Worm (Caenorhabditis elegans) whole organism, L4 larva: ENCODE results near the gene elo-6.

Experiments used
- D1046.2 ChIP-seq: fragments of 200-800 bp; sonication (Bioruptor generic); IDR thresholded peaks from 2 replicates; pipeline ENCODE4 v1.3.6; 2022; ENCODE audit warnings: missing genetic modification characterization, missing compliant biosample characterization
- F26F4.8 ChIP-seq: fragments of 200-800 bp; sonication (Bioruptor generic); conservative IDR thresholded peaks from 2 replicates; pipeline ENCODE4 v1.3.6; 2022; ENCODE audit warnings: missing genetic modification characterization, missing compliant biosample characterization
- R02D3.7 ChIP-seq: fragments of 150-350 bp; sonication (generic microtip); optimal IDR thresholded peaks from 3 replicates; lab custom pipeline; 2014; ENCODE audit warnings: missing biosample characterization, missing genetic modification characterization
- T20F7.1 ChIP-seq: fragments of 200-800 bp; sonication (Bioruptor generic); optimal IDR thresholded peaks from 2 replicates; lab custom pipeline; 2018; ENCODE audit warnings: mild to moderate bottlenecking, missing genetic modification characterization, missing compliant biosample characterization
- ZK337.2 ChIP-seq: fragments of 200-800 bp; sonication (Bioruptor generic); IDR thresholded peaks from 2 replicates; pipeline ENCODE4 v1.3.6; 2022; ENCODE audit warnings: missing genetic modification reagents, missing genetic modification characterization, missing compliant biosample characterization
- aha-1 ChIP-seq: fragments of 150-350 bp; peaks from one replicate; lab custom pipeline; 2014; ENCODE audit warnings: missing biosample characterization, missing genetic modification characterization
- attf-4 ChIP-seq: sonication (generic microtip); optimal IDR thresholded peaks from 3 replicates; lab custom pipeline; 2017; ENCODE audit warnings: missing biosample characterization, missing genetic modification characterization
- ceh-20 ChIP-seq: fragments of 200-800 bp; sonication (Bioruptor generic); IDR thresholded peaks from 2 replicates; pipeline ENCODE4 v1.3.6; 2022; ENCODE audit warnings: missing genetic modification reagents, missing genetic modification characterization, missing compliant biosample characterization
- ceh-82 ChIP-seq: sonication (generic microtip); optimal IDR thresholded peaks from 2 replicates; lab custom pipeline; 2017; ENCODE audit warnings: missing biosample characterization, missing genetic modification characterization
- ctbp-1 ChIP-seq: fragments of 200-800 bp; sonication (Bioruptor generic); IDR thresholded peaks from 2 replicates; pipeline ENCODE4 v1.3.6; 2022; ENCODE audit warnings: missing genetic modification reagents, missing genetic modification characterization, missing compliant biosample characterization
- daf-16 ChIP-seq, 3 experiments: sonication (generic microtip); optimal IDR thresholded peaks; 2 replicates each; lab custom pipeline; 2016 to 2017; ENCODE audit warnings: missing genetic modification characterization in 3 of 3, missing genetic modification reagents in 3 of 3, mild to moderate bottlenecking in 2 of 3, missing compliant biosample characterization in 2 of 3, missing biosample characterization in 1 of 3, moderate library complexity in 1 of 3
- dmd-6 ChIP-seq: fragments of 200-800 bp; sonication (Bioruptor generic); IDR thresholded peaks from 2 replicates; pipeline ENCODE4 v1.3.6; 2022; ENCODE audit warnings: missing genetic modification reagents, missing genetic modification characterization, missing compliant biosample characterization
- dve-1 ChIP-seq: sonication (generic microtip); optimal IDR thresholded peaks from 2 replicates; lab custom pipeline; 2017; ENCODE audit warnings: antibody characterized with exemption, mild to moderate bottlenecking, missing genetic modification characterization, missing compliant biosample characterization; ENCODE audit not compliant: insufficient read depth
- egl-27 ChIP-seq: sonication (generic microtip); optimal IDR thresholded peaks from 3 replicates; lab custom pipeline; 2017; ENCODE audit warnings: missing biosample characterization, missing genetic modification reagents, missing genetic modification characterization
- fos-1 ChIP-seq: fragments of 150-350 bp; optimal IDR thresholded peaks from 2 replicates; lab custom pipeline; 2014; ENCODE audit warnings: missing biosample characterization, missing genetic modification characterization
- hif-1 ChIP-seq, 2 experiments: sonication (generic microtip); optimal IDR thresholded peaks; 2 replicates each; lab custom pipeline; 2016 to 2017; ENCODE audit warnings: missing compliant biosample characterization in 2 of 2, missing genetic modification characterization in 2 of 2, missing genetic modification reagents in 2 of 2, missing genotype in 2 of 2, mild to moderate bottlenecking in 1 of 2
- hlh-11 ChIP-seq: fragments of 200-800 bp; sonication (Bioruptor generic); optimal IDR thresholded peaks from 2 replicates; lab custom pipeline; 2018; ENCODE audit warnings: mild to moderate bottlenecking, missing genetic modification characterization, missing compliant biosample characterization
- hlh-30 ChIP-seq: sonication (generic microtip); optimal IDR thresholded peaks from 2 replicates; lab custom pipeline; 2017; ENCODE audit warnings: antibody characterized with exemption, mild to moderate bottlenecking, missing genetic modification characterization, missing compliant biosample characterization; ENCODE audit not compliant: insufficient read depth
- jun-1 ChIP-seq: fragments of 150-350 bp; optimal IDR thresholded peaks from 2 replicates; lab custom pipeline; 2014; ENCODE audit warnings: missing biosample characterization, missing genetic modification reagents, missing genetic modification characterization
- lin-13 ChIP-seq: fragments of 150-350 bp; optimal IDR thresholded peaks from 2 replicates; lab custom pipeline; 2014; ENCODE audit warnings: missing biosample characterization, missing genetic modification reagents, missing genetic modification characterization
- lsy-2 ChIP-seq, 2 experiments: fragments of 150-350 bp in 1 of 2; sonication (generic microtip) in 1 of 2; optimal IDR thresholded peaks; 2 replicates each; lab custom pipeline; 2014 to 2017; ENCODE audit warnings: missing biosample characterization in 2 of 2, missing genetic modification characterization in 2 of 2
- mdl-1 ChIP-seq, 2 experiments: fragments of 150-350 bp in 1 of 2; sonication (generic microtip) in 1 of 2; optimal IDR thresholded peaks; 2 replicates each; lab custom pipeline; 2014 to 2017; ENCODE audit warnings: missing biosample characterization in 2 of 2, missing genetic modification characterization in 2 of 2
- mxl-3 ChIP-seq: fragments of 200-800 bp; sonication (Bioruptor generic); optimal IDR thresholded peaks from 2 replicates; lab custom pipeline; 2018; ENCODE audit warnings: mild to moderate bottlenecking, missing genetic modification characterization, missing compliant biosample characterization
- nhr-11 ChIP-seq: fragments of 150-350 bp; optimal IDR thresholded peaks from 2 replicates; lab custom pipeline; 2014; ENCODE audit warnings: missing biosample characterization, missing genetic modification characterization
- nhr-25 ChIP-seq: sonication (generic microtip); optimal IDR thresholded peaks from 2 replicates; lab custom pipeline; 2017; ENCODE audit warnings: missing genetic modification characterization, mild to moderate bottlenecking, missing compliant biosample characterization, antibody characterized with exemption, moderate library complexity, borderline replicate concordance; ENCODE audit not compliant: insufficient read depth
- nhr-28 ChIP-seq: fragments of 150-350 bp; optimal IDR thresholded peaks from 2 replicates; lab custom pipeline; 2014; ENCODE audit warnings: missing biosample characterization, missing genetic modification characterization
- nhr-6 ChIP-seq: fragments of 150-350 bp; optimal IDR thresholded peaks from 2 replicates; lab custom pipeline; 2014; ENCODE audit warnings: missing biosample characterization, missing genetic modification characterization
- nhr-77 ChIP-seq: fragments of 150-350 bp; optimal IDR thresholded peaks from 2 replicates; lab custom pipeline; 2014; ENCODE audit warnings: missing biosample characterization, missing genetic modification characterization
- php-3 ChIP-seq: fragments of 200-800 bp; sonication (Bioruptor generic); IDR thresholded peaks from 2 replicates; pipeline ENCODE4 v1.3.6; 2022; ENCODE audit warnings: missing genetic modification reagents, missing genetic modification characterization, missing compliant biosample characterization
- pqm-1 ChIP-seq: sonication (generic microtip); optimal IDR thresholded peaks from 2 replicates; lab custom pipeline; 2017; ENCODE audit warnings: missing biosample characterization, missing genetic modification characterization
- rbr-2 ChIP-seq: sonication (generic microtip); optimal IDR thresholded peaks from 2 replicates; lab custom pipeline; 2016; ENCODE audit warnings: missing genotype, missing genetic modification characterization, missing compliant biosample characterization
- set-16 ChIP-seq: fragments of 200-800 bp; sonication (Bioruptor generic); IDR thresholded peaks from 2 replicates; pipeline ENCODE4 v1.3.6; 2022; ENCODE audit warnings: missing genetic modification reagents, missing genetic modification characterization, missing compliant biosample characterization
- tra-1 ChIP-seq: fragments of 200-800 bp; sonication (Bioruptor generic); IDR thresholded peaks from 2 replicates; pipeline ENCODE4 v1.3.6; 2022; ENCODE audit warnings: missing genetic modification reagents, missing genetic modification characterization, missing compliant biosample characterization
- unc-39 ChIP-seq: sonication (generic microtip); optimal IDR thresholded peaks from 2 replicates; lab custom pipeline; 2017; ENCODE audit warnings: missing biosample characterization, missing genetic modification characterization
- vab-7 ChIP-seq: fragments of 200-800 bp; sonication (Bioruptor generic); IDR thresholded peaks from 2 replicates; pipeline ENCODE4 v1.3.6; 2022; ENCODE audit warnings: missing genetic modification reagents, missing genetic modification characterization, missing compliant biosample characterization

The elo-6 gene

ce11 chrIV:5385020-5385419 is 3.3 kb downstream of the elo-6 start, which contains the start of gene F41H10.12:
Gene F41H10.12, plus strand, starts transcription at chrIV:5385320.
- TF ChIP-seq R02D3.7 (no peak), mxl-3 (GFP tag; lab: Kevin White, UChicago) (no peak), T20F7.1 (GFP tag; lab: Kevin White, UChicago) (no peak)

- TF ChIP-seq jun-1 (tag; lab: Kevin White, UChicago) (no peak), ZK337.2 (GFP tag; lab: Robert Waterston, UW) (no peak), ceh-20 (GFP tag; lab: Robert Waterston, UW) (no peak), fos-1 (tag; lab: Kevin White, UChicago) (no peak), lin-13 (GFP tag; lab: Kevin White, UChicago) (no peak), nhr-11 (tag; lab: Kevin White, UChicago) (no peak), nhr-25 (no peak), lsy-2 (tag; optimal IDR thresholded peaks at IDR 0.05; lab: Kevin White, UChicago) (no peak), F26F4.8 (GFP tag; lab: Robert Waterston, UW) (no peak), ceh-82 (tag; lab: Kevin White, UChicago) (no peak), tra-1 (no peak), egl-27 (no peak)
Observed at ce11 chrIV:5382609-5383008, 5.8 kb downstream of the elo-6 start, which contains the start of gene F41H10.1. Gene F41H10.1, plus strand, starts transcription at chrIV:5382909.

ce11 chrIV:5381334-5381733 is 7.0 kb downstream of the elo-6 start, which contains the start of gene F41H10.2:
Gene F41H10.2, plus strand, starts transcription at chrIV:5381634.
- TF ChIP-seq mdl-1 (tag; optimal IDR thresholded peaks at IDR 0.05; lab: Kevin White, UChicago): no peak
- peak; percentile 66 for TF ChIP-seq aha-1 (tag; lab: Kevin White, UChicago)
- no peak for TF ChIP-seq php-3 (GFP tag; lab: Robert Waterston, UW)
- TF ChIP-seq hlh-30 (tag; lab: Kevin White, UChicago): no peak

ce11 chrIV:5380140-5380539 is 8.2 kb downstream of the elo-6 start:
- TF ChIP-seq dmd-6 (GFP tag; lab: Robert Waterston, UW) (peak; percentile 77), php-3 (GFP tag; lab: Robert Waterston, UW) (0 out of 2 replicates have a peak, but pooled peaks have one; percentile 16), attf-4 (tag; lab: Kevin White, UChicago) (no peak), unc-39 (tag; lab: Kevin White, UChicago) (no peak), dve-1 (tag; lab: Kevin White, UChicago) (peak; percentile 70), vab-7 (no peak), daf-16 (GFP tag; optimal IDR thresholded peaks at IDR 0.05; lab: Kevin White, UChicago) (no peak), daf-16 (tag; optimal IDR thresholded peaks at IDR 0.05; lab: Kevin White, UChicago) (peak; percentile 65), tra-1 (peak; percentile 61; the same call in 1 of the 2 replicates), mdl-1 (tag; optimal IDR thresholded peaks at IDR 0.05; lab: Kevin White, UChicago) (no peak), set-16 (GFP tag; lab: Robert Waterston, UW) (no peak), hlh-11 (tag; lab: Kevin White, UChicago) (peak; percentile 14), nhr-28 (tag; lab: Kevin White, UChicago) (peak; percentile 53)

- TF ChIP-seq D1046.2: no peak
- TF ChIP-seq hlh-11 (tag; lab: Kevin White, UChicago): peak; percentile 63
- TF ChIP-seq nhr-77: no peak
- TF ChIP-seq daf-16 (GFP tag; optimal IDR thresholded peaks at IDR 0.05; lab: Kevin White, UChicago): no peak
- TF ChIP-seq daf-16 (tag; optimal IDR thresholded peaks at IDR 0.05; lab: Kevin White, UChicago): peak; percentile 75
- TF ChIP-seq aha-1 (tag; lab: Kevin White, UChicago): peak; percentile 48
- peak; percentile 37 for TF ChIP-seq pqm-1 (tag; lab: Kevin White, UChicago)
- TF ChIP-seq nhr-6: no peak
- no peak for TF ChIP-seq rbr-2 (tag; lab: Kevin White, UChicago)
- peak; percentile 53 for TF ChIP-seq dmd-6 (GFP tag; lab: Robert Waterston, UW)
- TF ChIP-seq hif-1 (tag; optimal IDR thresholded peaks at IDR 0.05; lab: Kevin White, UChicago): no peak
- no peak for TF ChIP-seq mxl-3 (GFP tag; lab: Kevin White, UChicago)
- TF ChIP-seq hlh-30 (tag; lab: Kevin White, UChicago): peak; percentile 25
- peak; percentile 45 for TF ChIP-seq nhr-28 (tag; lab: Kevin White, UChicago)
- no peak for TF ChIP-seq ctbp-1 (GFP tag; lab: Robert Waterston, UW)
- TF ChIP-seq dve-1 (tag; lab: Kevin White, UChicago): peak; percentile 35
- TF ChIP-seq, all 104 proteins: peak for 8
Observed at ce11 chrIV:5377062-5377461, 11.3 kb downstream of the elo-6 start, which contains the start of gene elo-5. Gene elo-5, minus strand, starts transcription at chrIV:5377117.
